Fruit fly (Drosophila melanogaster) whole organism, pupa: ENCODE data around the gene CG15025.

Experiments
- CG10348 ChIP-seq: fragments of 200-800 bp; sonication (Bioruptor generic); IDR thresholded peaks from 2 replicates; pipeline ENCODE4 v1.3.6; 2022; ENCODE audit warnings: missing biosample characterization, missing genetic modification characterization
- CG12605 ChIP-seq: fragments of 200-800 bp; sonication (Bioruptor generic); IDR thresholded peaks from 2 replicates; pipeline ENCODE4 v1.3.6; 2022; ENCODE audit warnings: missing biosample characterization, missing genetic modification characterization
- CG13204 ChIP-seq: fragments of 200-800 bp; sonication (Bioruptor generic); optimal IDR thresholded peaks from 2 replicates; lab custom pipeline; 2018; ENCODE audit warnings: missing biosample characterization, mild to moderate bottlenecking, missing genetic modification characterization, moderate library complexity
- CG14655 ChIP-seq: fragments of 200-800 bp; sonication (Bioruptor generic); optimal IDR thresholded peaks from 3 replicates; lab custom pipeline; 2017; ENCODE audit warnings: mild to moderate bottlenecking, missing biosample characterization, missing genetic modification reagents, missing genetic modification characterization
- CG15710 ChIP-seq: fragments of 200-800 bp; sonication (Bioruptor generic); optimal IDR thresholded peaks from 2 replicates; lab custom pipeline; 2018; ENCODE audit warnings: missing biosample characterization, mild to moderate bottlenecking, missing genetic modification characterization, moderate library complexity
- CG17806 ChIP-seq: fragments of 200-800 bp; sonication (Bioruptor generic); optimal IDR thresholded peaks from 2 replicates; lab custom pipeline; 2018; ENCODE audit warnings: missing biosample characterization, mild to moderate bottlenecking, missing genetic modification characterization, moderate library complexity
- CG32121 ChIP-seq: fragments of 200-800 bp; sonication (Bioruptor generic); IDR thresholded peaks from 2 replicates; pipeline ENCODE4 v1.3.6; 2022; ENCODE audit warnings: missing biosample characterization, missing genetic modification characterization
- CG34367 ChIP-seq: fragments of 200-800 bp; sonication (Bioruptor generic); optimal IDR thresholded peaks from 2 replicates; lab custom pipeline; 2018; ENCODE audit warnings: missing biosample characterization, mild to moderate bottlenecking, missing genetic modification characterization
- CG4496 ChIP-seq: fragments of 200-800 bp; sonication (Bioruptor generic); IDR thresholded peaks from 3 replicates; pipeline ENCODE4 v1.3.6; 2022; ENCODE audit warnings: missing biosample characterization, missing genetic modification characterization
- CG8159 ChIP-seq: fragments of 200-800 bp; sonication (Bioruptor generic); optimal IDR thresholded peaks from 3 replicates; lab custom pipeline; 2018; ENCODE audit warnings: missing biosample characterization, mild to moderate bottlenecking, missing genetic modification characterization, moderate library complexity
- CG8301 ChIP-seq: fragments of 200-800 bp; sonication (Bioruptor generic); optimal IDR thresholded peaks from 2 replicates; lab custom pipeline; 2018; ENCODE audit warnings: missing biosample characterization, mild to moderate bottlenecking, missing genetic modification characterization
- CG9948 ChIP-seq: fragments of 200-800 bp; sonication (Bioruptor generic); optimal IDR thresholded peaks from 2 replicates; lab custom pipeline; 2018; ENCODE audit warnings: missing biosample characterization, mild to moderate bottlenecking, missing genetic modification characterization, moderate library complexity
- D1 ChIP-seq: fragments of 200-800 bp; sonication (Bioruptor generic); optimal IDR thresholded peaks from 2 replicates; lab custom pipeline; 2018; ENCODE audit warnings: missing biosample characterization, mild to moderate bottlenecking, missing genetic modification characterization, moderate library complexity
- EcR ChIP-seq: fragments of 200-800 bp; sonication (Bioruptor generic); optimal IDR thresholded peaks from 3 replicates; lab custom pipeline; 2019; ENCODE audit warnings: missing biosample characterization, missing genetic modification characterization, mild to moderate bottlenecking, moderate library complexity, missing genetic modification reagents
- Ets98B ChIP-seq: fragments of 200-800 bp; sonication (Bioruptor generic); IDR thresholded peaks from 2 replicates; pipeline ENCODE4 v1.3.6; 2022; ENCODE audit warnings: missing biosample characterization, missing genetic modification characterization
- Pif1A ChIP-seq: fragments of 200-800 bp; sonication (Bioruptor generic); optimal IDR thresholded peaks from 3 replicates; lab custom pipeline; 2016; ENCODE audit warnings: missing biosample characterization, missing genetic modification characterization
- Pif1B ChIP-seq: fragments of 200-800 bp; sonication (Bioruptor generic); optimal IDR thresholded peaks from 3 replicates; lab custom pipeline; 2016; ENCODE audit warnings: missing biosample characterization, missing genetic modification characterization
- Snoo ChIP-seq: fragments of 200-800 bp; sonication (Bioruptor generic); optimal IDR thresholded peaks from 3 replicates; lab custom pipeline; 2017; ENCODE audit warnings: missing biosample characterization, mild to moderate bottlenecking, missing genetic modification characterization, inconsistent platforms
- fd96Ca ChIP-seq: fragments of 200-800 bp; sonication (Bioruptor generic); IDR thresholded peaks from 3 replicates; pipeline ENCODE4 v1.3.6; 2022; ENCODE audit warnings: missing biosample characterization, missing genetic modification characterization
- gl ChIP-seq: fragments of 200-800 bp; sonication (Bioruptor generic); optimal IDR thresholded peaks from 2 replicates; lab custom pipeline; 2018; ENCODE audit warnings: missing biosample characterization, mild to moderate bottlenecking, missing genetic modification characterization
- rn ChIP-seq: fragments of 200-800 bp; sonication (Bioruptor generic); IDR thresholded peaks from 2 replicates; pipeline ENCODE4 v1.3.6; 2022; ENCODE audit warnings: missing biosample characterization, missing genetic modification characterization

The CG15025 gene

dm6 chr3R:19467464-19467863 is 23.5 kb downstream of the CG15025 start:
- TF ChIP-seq CG9948 (tag; lab: Kevin White, UChicago) (no peak), Snoo (tag; lab: Kevin White, UChicago) (no peak), CG34367 (tag; lab: Kevin White, UChicago) (no peak), CG14655 (GFP tag; lab: Kevin White, UChicago) (no peak), Ets98B (GFP tag; lab: Robert Waterston, UW) (peak; percentile 53), CG17806 (tag; lab: Kevin White, UChicago) (no peak), CG8301 (no peak), CG4496 (peak; percentile 58; the same call in 1 of the 3 replicates), Pif1B (GFP tag; lab: Kevin White, UChicago) (no peak), CG8159 (tag; lab: Kevin White, UChicago) (no peak), CG32121 (GFP tag; lab: Robert Waterston, UW) (peak; percentile 43; the same call in 1 of the 2 replicates), D1 (tag; lab: Kevin White, UChicago) (no peak), CG12605 (GFP tag; lab: Robert Waterston, UW) (no peak), CG10348 (GFP tag; lab: Robert Waterston, UW) (no peak), rn (GFP tag; lab: Robert Waterston, UW) (no peak)

dm6 chr3R:19465286-19465685 is 25.6 kb downstream of the CG15025 start:
- no peak for TF ChIP-seq CG13204 (GFP tag; lab: Kevin White, UChicago)
- TF ChIP-seq fd96Ca (GFP tag; lab: Robert Waterston, UW) = no peak
- TF ChIP-seq CG14655 (GFP tag; lab: Kevin White, UChicago) = peak; percentile 68
- peak; percentile 63 for TF ChIP-seq CG15710 (tag; lab: Kevin White, UChicago)
- no peak for TF ChIP-seq CG10348 (GFP tag; lab: Robert Waterston, UW)
- TF ChIP-seq D1 (tag; lab: Kevin White, UChicago) = peak; percentile 12
- no peak for TF ChIP-seq gl (tag; lab: Kevin White, UChicago)
- TF ChIP-seq rn (GFP tag; lab: Robert Waterston, UW) = no peak
- peak; percentile 65 for TF ChIP-seq CG17806 (tag; lab: Kevin White, UChicago)
- TF ChIP-seq CG32121 (GFP tag; lab: Robert Waterston, UW) = peak; percentile 22; the same call in 1 of the 2 replicates
- TF ChIP-seq CG8159 (tag; lab: Kevin White, UChicago) = peak; percentile 76
- TF ChIP-seq CG9948 (tag; lab: Kevin White, UChicago) = peak; percentile 57
- peak; percentile 57 for TF ChIP-seq CG8301
- TF ChIP-seq Pif1B (GFP tag; lab: Kevin White, UChicago) = peak; percentile 45
- peak; percentile 17; the same call in 1 of the 3 replicates for TF ChIP-seq CG4496
- no peak for TF ChIP-seq CG12605 (GFP tag; lab: Robert Waterston, UW)
- TF ChIP-seq Ets98B (GFP tag; lab: Robert Waterston, UW) = no peak
- TF ChIP-seq Snoo (tag; lab: Kevin White, UChicago) = peak; percentile 46
- peak; percentile 44 for TF ChIP-seq Pif1A (GFP tag; lab: Kevin White, UChicago)
- TF ChIP-seq CG34367 (tag; lab: Kevin White, UChicago) = peak; percentile 49
- no peak for TF ChIP-seq EcR (GFP tag; lab: Kevin White, UChicago)
- TF ChIP-seq, all 21 proteins: peak for 13

- TF ChIP-seq CG10348 (GFP tag; lab: Robert Waterston, UW) = no peak
- TF ChIP-seq Pif1A (GFP tag; lab: Kevin White, UChicago) = no peak
- no peak for TF ChIP-seq CG14655 (GFP tag; lab: Kevin White, UChicago)
- no peak for TF ChIP-seq EcR (GFP tag; lab: Kevin White, UChicago)
- TF ChIP-seq D1 (tag; lab: Kevin White, UChicago) = no peak
- no peak for TF ChIP-seq Ets98B (GFP tag; lab: Robert Waterston, UW)
- no peak for TF ChIP-seq fd96Ca (GFP tag; lab: Robert Waterston, UW)
- TF ChIP-seq CG9948 (tag; lab: Kevin White, UChicago) = no peak
- TF ChIP-seq rn (GFP tag; lab: Robert Waterston, UW) = no peak
- TF ChIP-seq gl (tag; lab: Kevin White, UChicago) = no peak
- no peak for TF ChIP-seq CG8159 (tag; lab: Kevin White, UChicago)
Measured at dm6 chr3R:19463874-19464549, 26.9 kb downstream of the CG15025 start.

- TF ChIP-seq CG34367 (tag; lab: Kevin White, UChicago) (peak; percentile 23), Pif1B (GFP tag; lab: Kevin White, UChicago) (peak; percentile 11), CG12605 (GFP tag; lab: Robert Waterston, UW) (peak; percentile 31; the same call in 1 of the 2 replicates), CG8301 (peak; percentile 1), CG14655 (GFP tag; lab: Kevin White, UChicago) (peak; percentile 22), fd96Ca (GFP tag; lab: Robert Waterston, UW) (no peak), Snoo (tag; lab: Kevin White, UChicago) (peak; percentile 2), CG17806 (tag; lab: Kevin White, UChicago) (no peak), CG15710 (tag; lab: Kevin White, UChicago) (no peak), Ets98B (GFP tag; lab: Robert Waterston, UW) (peak; percentile 39; the same call in 1 of the 2 replicates), Pif1A (GFP tag; lab: Kevin White, UChicago) (peak; percentile 49), CG8159 (tag; lab: Kevin White, UChicago) (no peak)
Measured at dm6 chr3R:19463016-19463664, 27.8 kb downstream of the CG15025 start, which contains the start of gene Scsalpha2. Scsalpha2 (minus strand) TSS chr3R:19463066.

- TF ChIP-seq D1 (tag; lab: Kevin White, UChicago) (no peak), CG9948 (tag; lab: Kevin White, UChicago) (no peak), Pif1B (GFP tag; lab: Kevin White, UChicago) (no peak), CG34367 (tag; lab: Kevin White, UChicago) (no peak)
Measured at dm6 chr3R:19461218-19461526, 29.7 kb downstream of the CG15025 start.
